Worm (Caenorhabditis elegans): ENCODE data around the gene D2096.7.

D2096.7 gene

DNA sequence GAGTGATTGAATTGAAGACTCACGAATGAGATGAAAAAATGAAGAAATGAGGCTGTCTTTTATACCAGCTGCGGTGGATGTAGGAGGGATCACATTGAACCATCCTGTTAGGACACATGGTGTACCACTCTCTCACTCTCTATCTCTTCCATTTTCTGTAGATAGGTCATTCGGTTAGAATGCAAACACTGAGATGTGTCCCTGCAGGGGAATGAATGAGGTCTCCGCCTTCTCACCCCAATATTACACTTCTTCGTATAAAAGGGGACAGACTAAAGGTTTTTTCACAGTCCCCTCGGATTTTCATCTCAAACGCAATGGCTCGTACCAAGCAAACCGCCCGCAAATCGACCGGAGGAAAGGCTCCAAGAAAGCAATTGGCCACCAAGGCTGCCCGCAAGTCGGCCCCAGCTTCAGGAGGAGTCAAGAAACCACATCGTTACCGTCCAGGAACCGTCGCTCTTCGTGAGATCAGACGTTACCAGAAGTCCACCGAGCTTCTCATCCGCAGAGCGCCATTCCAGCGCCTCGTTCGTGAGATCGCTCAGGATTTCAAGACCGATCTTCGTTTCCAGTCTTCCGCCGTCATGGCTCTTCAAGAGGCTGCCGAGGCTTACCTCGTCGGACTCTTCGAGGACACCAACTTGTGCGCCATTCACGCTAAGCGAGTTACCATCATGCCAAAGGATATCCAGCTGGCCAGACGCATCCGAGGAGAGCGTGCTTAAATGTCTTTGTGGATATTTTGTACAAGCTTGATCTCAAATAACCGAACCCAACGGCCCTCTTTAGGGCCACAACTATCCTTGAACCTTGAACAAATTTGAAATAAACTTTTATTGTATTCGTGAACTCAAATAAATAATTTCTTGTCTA, 43.2 kb downstream of the D2096.7 start, which contains the start of gene his-32:
TSS of gene his-32 (plus strand) at position 318 of the 876 bp plus-strand sequence.
- no peak for TF ChIP-seq unc-62 (GFP tag; optimal IDR thresholded peaks at IDR 0.05)

DNA sequence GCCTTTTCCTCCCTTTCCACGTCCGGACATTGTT, 43.7 kb downstream of the D2096.7 start, which contains the start of gene his-31:
TSS of gene his-31 (minus strand) at position 30 of the 34 bp plus-strand sequence.
- TF ChIP-seq unc-62 (GFP tag; optimal IDR thresholded peaks at IDR 0.05), result no peak

DNA sequence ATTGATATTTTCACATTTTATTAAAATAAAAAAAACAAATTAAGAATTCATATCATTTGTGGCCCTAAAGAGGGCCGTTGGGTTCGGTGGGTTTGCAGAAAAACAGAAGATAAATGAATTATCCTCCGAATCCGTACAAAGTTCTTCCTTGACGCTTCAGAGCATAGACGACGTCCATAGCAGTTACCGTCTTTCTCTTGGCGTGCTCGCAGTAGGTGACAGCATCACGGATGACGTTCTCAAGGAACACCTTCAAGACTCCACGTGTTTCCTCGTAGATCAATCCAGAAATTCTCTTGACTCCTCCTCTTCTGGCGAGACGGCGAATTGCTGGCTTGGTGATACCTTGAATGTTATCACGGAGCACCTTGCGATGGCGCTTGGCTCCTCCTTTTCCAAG, 43.9 kb downstream of the D2096.7 start:
- no peak for TF ChIP-seq unc-62 (GFP tag; optimal IDR thresholded peaks at IDR 0.05)

DNA sequence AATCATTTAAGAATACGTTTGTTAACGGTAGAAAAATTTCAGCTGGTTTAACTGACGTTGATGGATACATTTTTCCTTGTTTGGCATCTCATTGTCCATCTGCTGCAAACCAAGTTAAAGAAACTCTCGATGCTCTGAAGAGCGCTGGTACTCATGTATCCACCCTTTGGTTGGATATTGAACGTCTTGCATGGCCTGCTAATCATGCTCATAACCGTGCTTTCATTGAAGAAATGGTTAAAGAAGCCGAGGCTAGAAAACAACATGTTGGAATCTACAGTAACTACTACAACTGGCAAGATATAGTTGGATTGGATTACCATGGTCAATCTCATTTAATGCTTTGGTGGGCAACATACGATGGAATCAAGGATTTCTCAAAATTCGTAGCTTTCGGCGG, 44.4 kb downstream of the D2096.7 start:
- TF ChIP-seq unc-62 (GFP tag; optimal IDR thresholded peaks at IDR 0.05), result no peak

DNA sequence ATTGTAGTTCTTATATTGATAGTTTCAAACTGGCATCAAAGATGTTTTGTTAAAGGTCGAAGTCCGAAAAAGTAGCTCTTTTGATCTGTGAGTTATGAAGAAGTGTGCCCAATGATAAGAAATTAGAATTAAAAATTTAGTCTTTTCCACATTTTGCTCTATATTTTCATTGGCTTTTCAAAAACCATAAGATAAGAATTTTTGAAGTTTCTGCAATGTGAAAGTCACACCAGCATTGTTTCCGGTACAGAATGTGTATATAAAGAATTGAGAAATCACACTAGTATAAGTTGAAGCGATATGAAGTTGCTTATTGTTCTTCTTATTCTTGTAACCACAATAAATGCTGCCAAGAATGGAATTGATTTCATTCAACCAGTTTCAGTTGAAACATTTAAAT, 44.9 kb downstream of the D2096.7 start, which contains the start of gene lys-10:
TSS of gene lys-10 (plus strand) at position 301 of the 400 bp plus-strand sequence.
- no peak for TF ChIP-seq unc-62 (GFP tag; optimal IDR thresholded peaks at IDR 0.05)

DNA sequence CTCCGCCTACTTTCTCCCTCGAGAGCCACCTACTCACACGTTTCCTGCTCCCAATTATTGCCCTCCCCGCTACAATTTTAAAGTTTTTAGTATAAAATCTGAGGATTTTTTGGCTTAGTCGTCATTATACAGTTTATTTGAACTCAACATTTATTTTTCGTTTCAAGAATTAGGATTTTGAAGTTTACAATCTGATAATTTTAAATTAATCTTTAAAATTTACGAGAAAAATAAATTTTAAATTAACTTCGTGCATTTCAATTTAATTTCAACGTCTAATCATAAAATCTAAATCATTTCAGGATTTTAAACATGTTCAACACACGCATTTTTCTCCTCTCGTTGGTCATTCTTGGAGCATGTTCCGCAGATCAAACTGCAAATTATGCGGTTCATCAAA, 48.5 kb downstream of the D2096.7 start, which contains the start of gene F35H10.2:
TSS of gene F35H10.2 (plus strand) at position 301 of the 400 bp plus-strand sequence.
- TF ChIP-seq unc-62 (GFP tag; optimal IDR thresholded peaks at IDR 0.05), result no peak

Measured in whole organism, dauer.